Worm (Caenorhabditis elegans) whole organism, young adult: ENCODE results near the gene far-8.

Source experiments
- B0019.2 ChIP-seq: fragments of 200-800 bp; sonication (Bioruptor generic); conservative IDR thresholded peaks from 2 replicates; pipeline ENCODE4 v1.3.6; 2022; ENCODE audit warnings: missing genetic modification reagents, missing genetic modification characterization, missing compliant biosample characterization
- B0261.1 ChIP-seq: sonication (generic microtip); optimal IDR thresholded peaks from 2 replicates; lab custom pipeline; 2016; ENCODE audit warnings: mild to moderate bottlenecking, missing genetic modification characterization, moderate library complexity, missing compliant biosample characterization
- F10E7.11 ChIP-seq: sonication (generic microtip); optimal IDR thresholded peaks from 2 replicates; lab custom pipeline; 2017; ENCODE audit warnings: mild to moderate bottlenecking, missing genetic modification characterization, moderate library complexity, missing compliant biosample characterization
- F33H1.4 ChIP-seq: fragments of 200-800 bp; sonication (Bioruptor generic); IDR thresholded peaks from 2 replicates; pipeline ENCODE4 v1.3.6; 2022; ENCODE audit warnings: missing genetic modification reagents, missing genetic modification characterization, missing compliant biosample characterization
- T07F8.4 ChIP-seq: sonication (generic microtip); optimal IDR thresholded peaks from 2 replicates; lab custom pipeline; 2016; ENCODE audit warnings: mild to moderate bottlenecking, missing genetic modification characterization, moderate library complexity, missing compliant biosample characterization
- ZK185.1 ChIP-seq: sonication (generic microtip); optimal IDR thresholded peaks from 2 replicates; lab custom pipeline; 2016; ENCODE audit warnings: mild to moderate bottlenecking, missing genetic modification characterization, missing compliant biosample characterization; ENCODE audit not compliant: poor library complexity, severe bottlenecking
- athp-1 ChIP-seq: sonication (generic microtip); optimal IDR thresholded peaks from 2 replicates; lab custom pipeline; 2017; ENCODE audit warnings: mild to moderate bottlenecking, missing genetic modification characterization, missing compliant biosample characterization
- attf-3 ChIP-seq: fragments of 200-800 bp; sonication (Bioruptor generic); conservative IDR thresholded peaks from 2 replicates; pipeline ENCODE4 v1.3.6; 2022; ENCODE audit warnings: missing genetic modification reagents, missing genetic modification characterization, missing compliant biosample characterization
- attf-5 ChIP-seq: fragments of 200-800 bp; sonication (Bioruptor generic); optimal IDR thresholded peaks from 2 replicates; lab custom pipeline; 2018; ENCODE audit warnings: mild to moderate bottlenecking, missing genetic modification characterization, missing compliant biosample characterization
- cebp-1 ChIP-seq, 2 experiments: fragments of 200-800 bp in 1 of 2; sonication (Bioruptor generic) in 1 of 2; sonication (generic microtip) in 1 of 2; IDR thresholded peaks in 1 of 2; optimal IDR thresholded peaks in 1 of 2; 2 replicates each; pipeline versions ENCODE4 v1.3.6 to Lab custom; 2017 to 2022; ENCODE audit warnings: missing compliant biosample characterization in 2 of 2, missing genetic modification characterization in 2 of 2, mild to moderate bottlenecking in 1 of 2, missing genetic modification reagents in 1 of 2, moderate library complexity in 1 of 2
- ceh-79 ChIP-seq: sonication (generic microtip); optimal IDR thresholded peaks from 2 replicates; lab custom pipeline; 2017; ENCODE audit warnings: mild to moderate bottlenecking, missing genetic modification characterization, missing compliant biosample characterization
- efl-1 ChIP-seq: fragments of 150-350 bp; optimal IDR thresholded peaks from 2 replicates; lab custom pipeline; 2014; ENCODE audit warnings: missing biosample characterization, missing genetic modification reagents, missing genetic modification characterization
- egl-18 ChIP-seq: fragments of 200-800 bp; sonication (Bioruptor generic); IDR thresholded peaks from 2 replicates; pipeline ENCODE4 v1.3.6; 2022; ENCODE audit warnings: missing genetic modification reagents, missing genetic modification characterization, missing compliant biosample characterization
- egrh-3 ChIP-seq: fragments of 200-800 bp; sonication (Bioruptor generic); IDR thresholded peaks from 2 replicates; pipeline ENCODE4 v1.3.6; 2022; ENCODE audit warnings: missing genetic modification reagents, missing genetic modification characterization, missing compliant biosample characterization
- ets-4 ChIP-seq: fragments of 200-800 bp; sonication (Bioruptor generic); optimal IDR thresholded peaks from 2 replicates; lab custom pipeline; 2018; ENCODE audit warnings: mild to moderate bottlenecking, missing genetic modification characterization, missing compliant biosample characterization
- gei-17 ChIP-seq: fragments of 200-800 bp; sonication (Bioruptor generic); optimal IDR thresholded peaks from 2 replicates; lab custom pipeline; 2018; ENCODE audit warnings: mild to moderate bottlenecking, missing genetic modification characterization, missing compliant biosample characterization
- hlh-12 ChIP-seq: sonication (generic microtip); optimal IDR thresholded peaks from 2 replicates; lab custom pipeline; 2016; ENCODE audit warnings: missing genetic modification characterization, missing compliant biosample characterization
- hmg-1.2 ChIP-seq: fragments of 200-800 bp; sonication (Bioruptor generic); IDR thresholded peaks from 2 replicates; pipeline ENCODE4 v1.3.6; 2022; ENCODE audit warnings: missing genetic modification reagents, missing genetic modification characterization, missing compliant biosample characterization
- hsf-1 ChIP-seq: fragments of 200-800 bp; sonication (Bioruptor generic); IDR thresholded peaks from 2 replicates; pipeline ENCODE4 v1.3.6; 2022; ENCODE audit warnings: missing genetic modification reagents, missing genetic modification characterization, missing compliant biosample characterization
- lin-35 ChIP-seq, 3 experiments: fragments of 150-350 bp in 2 of 3; sonication (generic microtip) in 1 of 3; optimal IDR thresholded peaks; 2 replicates each; lab custom pipeline; 2014 to 2018; ENCODE audit warnings: missing biosample characterization in 3 of 3, missing genetic modification characterization in 3 of 3, missing genetic modification reagents in 3 of 3
- lin-40 ChIP-seq: sonication (generic microtip); optimal IDR thresholded peaks from 2 replicates; lab custom pipeline; 2016; ENCODE audit warnings: missing genetic modification characterization, mild to moderate bottlenecking, missing compliant biosample characterization, missing genotype, missing genetic modification reagents
- lin-54 ChIP-seq: fragments of 200-800 bp; sonication (Bioruptor generic); optimal IDR thresholded peaks from 2 replicates; lab custom pipeline; 2018; ENCODE audit warnings: mild to moderate bottlenecking, missing genetic modification characterization, missing compliant biosample characterization
- madf-6 ChIP-seq: fragments of 200-800 bp; sonication (Bioruptor generic); IDR thresholded peaks from 2 replicates; pipeline ENCODE4 v1.3.6; 2022; ENCODE audit warnings: missing genetic modification reagents, missing genetic modification characterization, missing compliant biosample characterization
- mcd-1 ChIP-seq: fragments of 200-800 bp; sonication (Bioruptor generic); IDR thresholded peaks from 2 replicates; pipeline ENCODE4 v1.3.6; 2022; ENCODE audit warnings: missing genetic modification reagents, missing genetic modification characterization, missing compliant biosample characterization
- mxl-1 ChIP-seq: sonication (generic microtip); optimal IDR thresholded peaks from 2 replicates; lab custom pipeline; 2016; ENCODE audit warnings: missing genetic modification characterization, missing compliant biosample characterization
- nfya-1 ChIP-seq: sonication (generic microtip); optimal IDR thresholded peaks from 2 replicates; lab custom pipeline; 2017; ENCODE audit warnings: antibody characterized with exemption, missing compliant biosample characterization, missing genetic modification characterization, borderline replicate concordance; ENCODE audit not compliant: insufficient read depth
- nhr-120 ChIP-seq: fragments of 200-800 bp; sonication (Bioruptor generic); IDR thresholded peaks from 2 replicates; pipeline ENCODE4 v1.3.6; 2022; ENCODE audit warnings: missing genetic modification characterization, missing compliant biosample characterization
- nhr-27 ChIP-seq: fragments of 200-800 bp; sonication (Bioruptor generic); optimal IDR thresholded peaks from 2 replicates; lab custom pipeline; 2018; ENCODE audit warnings: mild to moderate bottlenecking, missing genetic modification characterization, moderate library complexity, missing compliant biosample characterization
- nhr-80 ChIP-seq: sonication (generic microtip); optimal IDR thresholded peaks from 2 replicates; lab custom pipeline; 2016; ENCODE audit warnings: missing genetic modification characterization, missing compliant biosample characterization
- sdz-38 ChIP-seq: sonication (generic microtip); optimal IDR thresholded peaks from 2 replicates; lab custom pipeline; 2016; ENCODE audit warnings: missing genotype, missing genetic modification characterization, missing compliant biosample characterization
- snpc-3.4 ChIP-seq: sonication (generic microtip); optimal IDR thresholded peaks from 2 replicates; lab custom pipeline; 2017; ENCODE audit warnings: missing genetic modification characterization, mild to moderate bottlenecking, missing compliant biosample characterization, antibody characterized with exemption, moderate library complexity, missing genotype, missing genetic modification reagents
- tbp1 ChIP-seq: fragments of 200-800 bp; sonication (Bioruptor generic); optimal IDR thresholded peaks from 2 replicates; lab custom pipeline; 2018; ENCODE audit warnings: mild to moderate bottlenecking, missing genetic modification characterization, missing compliant biosample characterization
- zfh-2 ChIP-seq: fragments of 200-800 bp; sonication (Bioruptor generic); conservative IDR thresholded peaks from 2 replicates; pipeline ENCODE4 v1.3.6; 2022; ENCODE audit warnings: missing genetic modification reagents, missing genetic modification characterization, missing compliant biosample characterization
- zim-3 ChIP-seq: sonication (generic microtip); optimal IDR thresholded peaks from 2 replicates; lab custom pipeline; 2017; ENCODE audit warnings: mild to moderate bottlenecking, missing genetic modification characterization, moderate library complexity, missing compliant biosample characterization
- ztf-22 ChIP-seq: fragments of 200-800 bp; sonication (Bioruptor generic); optimal IDR thresholded peaks from 2 replicates; lab custom pipeline; 2018; ENCODE audit warnings: mild to moderate bottlenecking, missing genetic modification characterization, moderate library complexity, missing compliant biosample characterization
- ztf-25 ChIP-seq: fragments of 200-800 bp; sonication (Bioruptor generic); IDR thresholded peaks from 2 replicates; pipeline ENCODE4 v1.3.6; 2022; ENCODE audit warnings: missing genetic modification reagents, missing genetic modification characterization, missing compliant biosample characterization
- ztf-26 ChIP-seq: sonication (generic microtip); optimal IDR thresholded peaks from 2 replicates; lab custom pipeline; 2017; ENCODE audit warnings: missing genetic modification characterization, missing compliant biosample characterization
- ztf-28 ChIP-seq: fragments of 200-800 bp; sonication (Bioruptor generic); IDR thresholded peaks from 2 replicates; pipeline ENCODE4 v1.3.6; 2022; ENCODE audit warnings: missing genetic modification reagents, missing genetic modification characterization, missing compliant biosample characterization
- ztf-6 ChIP-seq: fragments of 200-800 bp; sonication (Bioruptor generic); IDR thresholded peaks from 2 replicates; pipeline ENCODE4 v1.3.6; 2022; ENCODE audit warnings: missing genetic modification reagents, missing genetic modification characterization, missing compliant biosample characterization

far-8 gene

ce11 chrIII:845485-845884, 2.8 kb downstream of the far-8 start, which contains the start of gene K02F3.2:
K02F3.2 (plus strand) TSS chrIII:845841.
- TF ChIP-seq mcd-1 (GFP tag; lab: Robert Waterston, UW) (peak; percentile 91), cebp-1 (GFP tag; IDR thresholded peaks at IDR 0.05; lab: Robert Waterston, UW) (no peak), cebp-1 (tag; optimal IDR thresholded peaks at IDR 0.05; lab: Kevin White, UChicago) (peak; percentile 30), zim-3 (tag; lab: Kevin White, UChicago) (no peak), nhr-27 (tag; lab: Kevin White, UChicago) (no peak), lin-40 (tag; lab: Kevin White, UChicago) (peak; percentile 50), attf-5 (GFP tag; lab: Kevin White, UChicago) (peak; percentile 12), lin-54 (GFP tag; lab: Kevin White, UChicago) (peak; percentile 70), efl-1 (GFP tag; lab: Kevin White, UChicago) (peak; percentile 57), nhr-80 (peak; percentile 48), athp-1 (tag; lab: Kevin White, UChicago) (no peak), ztf-22 (GFP tag; lab: Kevin White, UChicago) (no peak), ztf-26 (peak; percentile 39), lin-35 (GFP tag; optimal IDR thresholded peaks at IDR 0.05; lab: Kevin White, UChicago) (peak in 1 of 3 experiments; percentile 68), ztf-6 (GFP tag; lab: Robert Waterston, UW) (no peak), tbp1 (peak; percentile 29), B0019.2 (GFP tag; lab: Robert Waterston, UW) (no peak)

- TF ChIP-seq ceh-79 (tag; lab: Kevin White, UChicago) (peak; percentile 10), snpc-3.4 (peak; percentile 35), attf-5 (GFP tag; lab: Kevin White, UChicago) (no peak), efl-1 (GFP tag; lab: Kevin White, UChicago) (peak; percentile 27), madf-6 (peak; percentile 14; the same call in 1 of the 2 replicates)
These were observed 9.6 kb downstream of the far-8 start, which contains the start of gene moma-1 for ce11 chrIII:852296-852695. moma-1 (minus strand) TSS chrIII:852396.

- TF ChIP-seq hsf-1 (GFP tag; lab: Robert Waterston, UW) (no peak), egrh-3 (GFP tag; lab: Robert Waterston, UW) (peak; percentile 73; the same call in 1 of the 2 replicates), ceh-79 (tag; lab: Kevin White, UChicago) (no peak), zfh-2 (peak; percentile 91)
These were observed 10.7 kb downstream of the far-8 start for ce11 chrIII:853414-853813.

- TF ChIP-seq nhr-120 (GFP tag; lab: Robert Waterston, UW) (no peak), nfya-1 (tag; lab: Kevin White, UChicago) (no peak), mxl-1 (tag; lab: Kevin White, UChicago) (no peak), attf-3 (GFP tag; lab: Robert Waterston, UW) (peak; percentile 89)
These were observed 11.2 kb downstream of the far-8 start, which contains the start of the genes rnp-5 and tag-51 for ce11 chrIII:853859-854359. rnp-5 (minus strand) TSS chrIII:853909. tag-51 (plus strand) TSS chrIII:854221.

ce11 chrIII:856260-856659, 13.5 kb downstream of the far-8 start, which contains the start of gene K02F3.12:
K02F3.12 (plus strand) TSS chrIII:856560.
- no peak for TF ChIP-seq cebp-1 (GFP tag; IDR thresholded peaks at IDR 0.05; lab: Robert Waterston, UW)
- no peak for TF ChIP-seq cebp-1 (tag; optimal IDR thresholded peaks at IDR 0.05; lab: Kevin White, UChicago)
- no peak for TF ChIP-seq T07F8.4 (tag; lab: Kevin White, UChicago)
- TF ChIP-seq B0261.1 (tag; lab: Kevin White, UChicago): no peak
- TF ChIP-seq F10E7.11: no peak
- no peak for TF ChIP-seq egl-18 (GFP tag; lab: Robert Waterston, UW)
- TF ChIP-seq attf-5 (GFP tag; lab: Kevin White, UChicago): no peak
- no peak for TF ChIP-seq ztf-28 (GFP tag; lab: Robert Waterston, UW)
- no peak for TF ChIP-seq hmg-1.2
- TF ChIP-seq sdz-38 (tag; lab: Kevin White, UChicago): no peak
- no peak for TF ChIP-seq gei-17 (GFP tag; lab: Kevin White, UChicago)
- TF ChIP-seq ztf-25 (GFP tag; lab: Robert Waterston, UW): no peak
- TF ChIP-seq ets-4 (GFP tag; lab: Kevin White, UChicago): no peak
- no peak for TF ChIP-seq snpc-3.4
- TF ChIP-seq ZK185.1 (tag; lab: Kevin White, UChicago): no peak
- TF ChIP-seq F33H1.4 (GFP tag; lab: Robert Waterston, UW): no peak
- no peak for TF ChIP-seq zim-3 (tag; lab: Kevin White, UChicago)
- no peak for TF ChIP-seq hlh-12 (tag; lab: Kevin White, UChicago)
